Worm (Caenorhabditis elegans): ENCODE data around the gene sqv-8.

The sqv-8 gene

ce11 chrII:9653679-9654078 lies 6.9 kb downstream of the sqv-8 start, which contains the start of gene ZK1307.2:
TSS of gene ZK1307.2 (minus strand) at chrII:9653952.
- TF ChIP-seq ztf-18 (tag; optimal IDR thresholded peaks at IDR 0.05), result no peak

- TF ChIP-seq cebp-1 (GFP tag; IDR thresholded peaks at IDR 0.05), result no peak
- no peak for TF ChIP-seq cebp-1 (tag; optimal IDR thresholded peaks at IDR 0.05)
- TF ChIP-seq ceh-91 (GFP tag; IDR thresholded peaks at IDR 0.05), result no peak
- no peak for TF ChIP-seq F57A8.1 (GFP tag; optimal IDR thresholded peaks at IDR 0.05)
- no peak for TF ChIP-seq unc-62 (GFP tag; optimal IDR thresholded peaks at IDR 0.05)
- no peak for TF ChIP-seq madf-8 (GFP tag; conservative IDR thresholded peaks at IDR 0.05)
- no peak for TF ChIP-seq chd-7 (tag; optimal IDR thresholded peaks at IDR 0.05)
- no peak for TF ChIP-seq F10E7.11 (tag; optimal IDR thresholded peaks at IDR 0.05)
- TF ChIP-seq nfya-2 (GFP tag; IDR thresholded peaks at IDR 0.05), result no peak
- TF ChIP-seq F52B5.7 (tag; optimal IDR thresholded peaks at IDR 0.05), result no peak
- no peak for TF ChIP-seq xnd-1 (tag; optimal IDR thresholded peaks at IDR 0.05)
- no peak for TF ChIP-seq Y53F4B.3 (GFP tag; IDR thresholded peaks at IDR 0.05)
- TF ChIP-seq athp-1 (tag; optimal IDR thresholded peaks at IDR 0.05), result no peak
- TF ChIP-seq cebp-2 (GFP tag; IDR thresholded peaks at IDR 0.05), result no peak
- TF ChIP-seq T26A5.8 (tag; optimal IDR thresholded peaks at IDR 0.05), result no peak
- no peak for TF ChIP-seq Y79H2A.3 (GFP tag; conservative IDR thresholded peaks at IDR 0.05)
- no peak for TF ChIP-seq T07F8.4 (tag; optimal IDR thresholded peaks at IDR 0.05)
- TF ChIP-seq B0336.3 (GFP tag; IDR thresholded peaks at IDR 0.05), result no peak
- no peak for TF ChIP-seq ceh-27 (GFP tag; optimal IDR thresholded peaks at IDR 0.05)
- TF ChIP-seq lsl-1 (GFP tag; optimal IDR thresholded peaks at IDR 0.05), result no peak
Measured at ce11 chrII:9655530-9656139, 8.9 kb downstream of the sqv-8 start, which contains the start of gene ZK1307.1. TSS of gene ZK1307.1 (minus strand) at chrII:9655580.

- TF ChIP-seq nhr-80 (tag; optimal IDR thresholded peaks at IDR 0.05) (peak; percentile 53), madf-3 (GFP tag; IDR thresholded peaks at IDR 0.05) (no peak), ccch-3 (GFP tag; optimal IDR thresholded peaks at IDR 0.05) (no peak), hmg-1.2 (GFP tag; IDR thresholded peaks at IDR 0.05) (peak; percentile 26; the same call in 1 of the 2 replicates), attf-6 (GFP tag; IDR thresholded peaks at IDR 0.05) (no peak), egrh-3 (GFP tag; IDR thresholded peaks at IDR 0.05) (no peak), lin-40 (tag; optimal IDR thresholded peaks at IDR 0.05) (peak; percentile 17)
Measured at ce11 chrII:9656210-9656755, 9.5 kb downstream of the sqv-8 start, which contains the start of gene gstk-1. TSS of gene gstk-1 (plus strand) at chrII:9656705.

ce11 chrII:9658915-9659314 lies 12.1 kb downstream of the sqv-8 start, which contains the start of gene ZK1320.2:
TSS of gene ZK1320.2 (minus strand) at chrII:9659002.
- TF ChIP-seq tlf-1 (GFP tag; optimal IDR thresholded peaks at IDR 0.05), result no peak
- TF ChIP-seq snpc-4 (GFP tag; optimal IDR thresholded peaks at IDR 0.05), result no peak
- TF ChIP-seq snpc-4 (tag; optimal IDR thresholded peaks at IDR 0.05), result no peak
- TF ChIP-seq pha-4 (tag; optimal IDR thresholded peaks at IDR 0.05), result no peak
- no peak for TF ChIP-seq fkh-3 (tag; optimal IDR thresholded peaks at IDR 0.05)
- no peak for TF ChIP-seq zim-3 (tag; optimal IDR thresholded peaks at IDR 0.05)
- no peak for TF ChIP-seq akir-1 (GFP tag; optimal IDR thresholded peaks at IDR 0.05)
- TF ChIP-seq snpc-3.4 (tag; optimal IDR thresholded peaks at IDR 0.05), result no peak
- no peak for TF ChIP-seq ets-4 (GFP tag; optimal IDR thresholded peaks at IDR 0.05)
- peak in 1 of 2 experiments; percentile 7 for TF ChIP-seq let-607 (tag; optimal IDR thresholded peaks at IDR 0.05)
- no peak for TF ChIP-seq K11D2.4 (GFP tag; IDR thresholded peaks at IDR 0.05)
- no peak for TF ChIP-seq egl-18 (GFP tag; IDR thresholded peaks at IDR 0.05)
- no peak for TF ChIP-seq C17E4.6 (GFP tag; IDR thresholded peaks at IDR 0.05)
- no peak for TF ChIP-seq aptf-3 (GFP tag; IDR thresholded peaks at IDR 0.05)
- peak; percentile 48 for TF ChIP-seq nhr-80 (tag; optimal IDR thresholded peaks at IDR 0.05)

All from whole organism, young adult.